Worm (Caenorhabditis elegans) whole organism, L4/young adult: Measurements from ENCODE around the gene T28H10.2.

Experiments used
- W03F9.2 ChIP-seq: fragments of 150-350 bp; optimal IDR thresholded peaks from 2 replicates; lab custom pipeline; 2014; ENCODE audit warnings: missing biosample characterization, missing genetic modification characterization
- dao-5 ChIP-seq: sonication (generic microtip); optimal IDR thresholded peaks from 2 replicates; lab custom pipeline; 2016; ENCODE audit warnings: missing genotype, missing genetic modification characterization, moderate library complexity, missing compliant biosample characterization
- him-1 ChIP-seq: sonication (generic microtip); optimal IDR thresholded peaks from 2 replicates; lab custom pipeline; 2016; ENCODE audit warnings: missing genotype, missing genetic modification reagents, missing genetic modification characterization, missing compliant biosample characterization

Gene T28H10.2

ce11 chrV:12542683-12543319 lies 30.1 kb upstream of the T28H10.2 start:
- TF ChIP-seq him-1 (tag; lab: Kevin White, UChicago) (no peak), dao-5 (tag; lab: Kevin White, UChicago) (no peak), W03F9.2 (no peak)

ce11 chrV:12541207-12541606 lies 28.5 kb upstream of the T28H10.2 start:
- TF ChIP-seq W03F9.2 (no peak), him-1 (tag; lab: Kevin White, UChicago) (no peak), dao-5 (tag; lab: Kevin White, UChicago) (no peak)

ce11 chrV:12540739-12541138 lies 28.0 kb upstream of the T28H10.2 start, which contains the start of gene F45D3.2:
Gene F45D3.2 (plus strand): TSS chrV:12541039.
- no peak for TF ChIP-seq him-1 (tag; lab: Kevin White, UChicago)
- no peak for TF ChIP-seq W03F9.2
- no peak for TF ChIP-seq dao-5 (tag; lab: Kevin White, UChicago)

- TF ChIP-seq him-1 (tag; lab: Kevin White, UChicago) (peak; percentile 19), W03F9.2 (no peak), dao-5 (tag; lab: Kevin White, UChicago) (no peak)
Observed at ce11 chrV:12540018-12540417, 27.3 kb upstream of the T28H10.2 start.

ce11 chrV:12538984-12539852 lies 26.5 kb upstream of the T28H10.2 start:
- TF ChIP-seq W03F9.2 (no peak), dao-5 (tag; lab: Kevin White, UChicago) (no peak), him-1 (tag; lab: Kevin White, UChicago) (no peak)

ce11 chrV:12537505-12537904 lies 24.8 kb upstream of the T28H10.2 start:
- TF ChIP-seq him-1 (tag; lab: Kevin White, UChicago) (no peak), dao-5 (tag; lab: Kevin White, UChicago) (no peak), W03F9.2 (no peak)

ce11 chrV:12536409-12537038 lies 23.8 kb upstream of the T28H10.2 start:
- TF ChIP-seq him-1 (tag; lab: Kevin White, UChicago) (no peak), dao-5 (tag; lab: Kevin White, UChicago) (no peak), W03F9.2 (no peak)

ce11 chrV:12534941-12535340 lies 22.2 kb upstream of the T28H10.2 start:
- TF ChIP-seq W03F9.2 (no peak), dao-5 (tag; lab: Kevin White, UChicago) (no peak)

ce11 chrV:12533635-12534150 lies 20.9 kb upstream of the T28H10.2 start:
- no peak for TF ChIP-seq dao-5 (tag; lab: Kevin White, UChicago)
- no peak for TF ChIP-seq him-1 (tag; lab: Kevin White, UChicago)
- TF ChIP-seq W03F9.2 = no peak

ce11 chrV:12532369-12532768 lies 19.6 kb upstream of the T28H10.2 start:
- TF ChIP-seq dao-5 (tag; lab: Kevin White, UChicago) (no peak), W03F9.2 (no peak), him-1 (tag; lab: Kevin White, UChicago) (no peak)

ce11 chrV:12531084-12531483 lies 18.3 kb upstream of the T28H10.2 start:
- TF ChIP-seq him-1 (tag; lab: Kevin White, UChicago) = no peak
- TF ChIP-seq W03F9.2 = no peak

- no peak for TF ChIP-seq dao-5 (tag; lab: Kevin White, UChicago)
- no peak for TF ChIP-seq him-1 (tag; lab: Kevin White, UChicago)
- no peak for TF ChIP-seq W03F9.2
Observed at ce11 chrV:12530129-12530528, 17.4 kb upstream of the T28H10.2 start.

ce11 chrV:12528919-12529318 lies 16.2 kb upstream of the T28H10.2 start:
- no peak for TF ChIP-seq dao-5 (tag; lab: Kevin White, UChicago)
- TF ChIP-seq W03F9.2 = no peak
- peak; percentile 31 for TF ChIP-seq him-1 (tag; lab: Kevin White, UChicago)

- TF ChIP-seq him-1 (tag; lab: Kevin White, UChicago) (no peak), dao-5 (tag; lab: Kevin White, UChicago) (no peak), W03F9.2 (no peak)
Observed at ce11 chrV:12526758-12527157, 14.0 kb upstream of the T28H10.2 start, which contains the start of gene F45D3.1. Gene F45D3.1 (plus strand): TSS chrV:12527058.
